Fruit fly (Drosophila melanogaster) whole organism, wandering third instar larva: ENCODE data around the gene CG43062.

Experiments
- Abd-B ChIP-seq: fragments of >200 bp; optimal IDR thresholded peaks from 2 replicates; lab custom pipeline; 2017; ENCODE audit warnings: missing biosample characterization, missing genetic modification characterization
- CG32264 ChIP-seq: fragments of 200-800 bp; sonication (Bioruptor generic); optimal IDR thresholded peaks from 2 replicates; lab custom pipeline; 2016; ENCODE audit warnings: missing biosample characterization, missing genetic modification characterization
- CG9705 ChIP-seq: fragments of 200-800 bp; sonication (Bioruptor generic); optimal IDR thresholded peaks from 2 replicates; lab custom pipeline; 2018; ENCODE audit warnings: missing biosample characterization, mild to moderate bottlenecking, missing genetic modification characterization
- CrebA ChIP-seq: fragments of 200-800 bp; sonication (Bioruptor generic); optimal IDR thresholded peaks from 2 replicates; lab custom pipeline; 2016; ENCODE audit warnings: missing biosample characterization, mild to moderate bottlenecking, missing genetic modification characterization, borderline replicate concordance
- Dfd ChIP-seq: fragments of >200 bp; optimal IDR thresholded peaks from 2 replicates; lab custom pipeline; 2017; ENCODE audit warnings: missing biosample characterization, missing genetic modification characterization
- Dif ChIP-seq: fragments of 200-275, 200-300 bp; sonication (Bioruptor generic); optimal IDR thresholded peaks from 2 replicates; lab custom pipeline; 2018; ENCODE audit warnings: missing biosample characterization, missing genetic modification characterization; ENCODE audit not compliant: partially characterized antibody
- GATAd ChIP-seq: sonication (Bioruptor generic); optimal IDR thresholded peaks from 2 replicates; lab custom pipeline; 2016; ENCODE audit warnings: missing biosample characterization, missing genetic modification characterization
- HLH106 ChIP-seq: fragments of 200-800 bp; optimal IDR thresholded peaks from 3 replicates; lab custom pipeline; 2019; ENCODE audit warnings: missing biosample characterization, mild to moderate bottlenecking, missing genetic modification characterization, moderate library complexity
- Hnf4 ChIP-seq: fragments of 200-800 bp; sonication (Bioruptor generic); optimal IDR thresholded peaks from 2 replicates; lab custom pipeline; 2016; ENCODE audit warnings: missing biosample characterization, mild to moderate bottlenecking, missing genetic modification characterization
- Hr78 ChIP-seq: fragments of >200 bp; optimal IDR thresholded peaks from 2 replicates; lab custom pipeline; 2017; ENCODE audit warnings: missing biosample characterization, missing genetic modification characterization
- Hr83 ChIP-seq: fragments of 200-300 bp; sonication (Bioruptor generic); optimal IDR thresholded peaks from 2 replicates; lab custom pipeline; 2016; ENCODE audit warnings: missing biosample characterization, mild to moderate bottlenecking, missing genetic modification characterization, moderate library complexity; ENCODE audit not compliant: poor library complexity, severe bottlenecking
- Jra ChIP-seq: sonication (Bioruptor generic); optimal IDR thresholded peaks from 2 replicates; lab custom pipeline; 2016; ENCODE audit warnings: missing biosample characterization, missing genetic modification characterization
- Mio ChIP-seq: sonication (Bioruptor generic); optimal IDR thresholded peaks from 2 replicates; lab custom pipeline; 2016; ENCODE audit warnings: missing biosample characterization, missing genetic modification characterization
- Myc ChIP-seq: fragments of >200 bp; optimal IDR thresholded peaks from 2 replicates; lab custom pipeline; 2017
- N ChIP-seq: fragments of >200 bp; optimal IDR thresholded peaks from 2 replicates; lab custom pipeline; 2018; ENCODE audit warnings: missing biosample characterization, missing external identifiers, missing genetic modification characterization
- OdsH ChIP-seq: fragments of 200-800 bp; sonication (Bioruptor generic); optimal IDR thresholded peaks from 2 replicates; lab custom pipeline; 2016; ENCODE audit warnings: missing biosample characterization, mild to moderate bottlenecking, missing genetic modification characterization
- Rel ChIP-seq, 2 experiments: fragments of 200-800 bp; sonication (Bioruptor generic) in 1 of 2; optimal IDR thresholded peaks; 2 replicates in 1 of 2; 3 replicates in 1 of 2; lab custom pipeline; 2016 to 2019; ENCODE audit warnings: mild to moderate bottlenecking in 2 of 2, missing biosample characterization in 2 of 2, missing genetic modification characterization in 2 of 2, moderate library complexity in 1 of 2
- Sp1 ChIP-seq: fragments of 200-800 bp; sonication (Bioruptor generic); optimal IDR thresholded peaks from 3 replicates; lab custom pipeline; 2019; ENCODE audit warnings: missing biosample characterization, mild to moderate bottlenecking, missing genetic modification characterization, moderate library complexity
- Vsx2 ChIP-seq: fragments of 200-300, 225-300 bp; sonication (Bioruptor generic); optimal IDR thresholded peaks from 2 replicates; lab custom pipeline; 2018; ENCODE audit warnings: missing biosample characterization, missing genetic modification characterization; ENCODE audit not compliant: partially characterized antibody
- br ChIP-seq: fragments of 200-800 bp; sonication (Bioruptor generic); optimal IDR thresholded peaks from 2 replicates; lab custom pipeline; 2016; ENCODE audit warnings: missing biosample characterization, missing genetic modification characterization
- brk ChIP-seq: fragments of 200-800 bp; sonication (Bioruptor generic); optimal IDR thresholded peaks from 2 replicates; lab custom pipeline; 2016; ENCODE audit warnings: missing biosample characterization, mild to moderate bottlenecking, missing genetic modification characterization
- dl ChIP-seq, 2 experiments: fragments of 175-275, 200-275 bp in 1 of 2; fragments of 200-275 bp in 1 of 2; sonication (Bioruptor generic); optimal IDR thresholded peaks; lab custom pipeline; 2018; ENCODE audit warnings: mild to moderate bottlenecking in 2 of 2, missing biosample characterization in 2 of 2, missing genetic modification characterization in 2 of 2, moderate library complexity in 2 of 2; ENCODE audit not compliant: partially characterized antibody in 2 of 2, insufficient read depth in 1 of 2
- dmrt93B ChIP-seq: fragments of 200-800 bp; sonication (Bioruptor generic); optimal IDR thresholded peaks from 2 replicates; lab custom pipeline; 2018; ENCODE audit warnings: missing biosample characterization, mild to moderate bottlenecking, missing genetic modification characterization
- dsf ChIP-seq: sonication (Bioruptor generic); optimal IDR thresholded peaks from 2 replicates; lab custom pipeline; 2016; ENCODE audit warnings: missing biosample characterization, missing genetic modification characterization, borderline replicate concordance
- ey ChIP-seq: fragments of 200-800 bp; sonication (Bioruptor generic); optimal IDR thresholded peaks from 2 replicates; lab custom pipeline; 2016; ENCODE audit warnings: missing biosample characterization, missing genetic modification characterization
- foxo ChIP-seq, 2 experiments: fragments of 200-800 bp; sonication (Bioruptor generic); optimal IDR thresholded peaks; 2 replicates in 1 of 2; 3 replicates in 1 of 2; lab custom pipeline; 2016 to 2017; ENCODE audit warnings: missing biosample characterization in 2 of 2, missing genetic modification characterization in 2 of 2
- fru ChIP-seq: fragments of 200-800 bp; sonication (Bioruptor generic); optimal IDR thresholded peaks from 3 replicates; lab custom pipeline; 2016; ENCODE audit warnings: missing biosample characterization, mild to moderate bottlenecking, missing genetic modification characterization
- h ChIP-seq: fragments of 200-800 bp; sonication (Bioruptor generic); optimal IDR thresholded peaks from 3 replicates; lab custom pipeline; 2016; ENCODE audit warnings: missing biosample characterization, mild to moderate bottlenecking, missing genetic modification characterization
- jim ChIP-seq: fragments of 175-275, 200-325 bp; sonication (Bioruptor generic); optimal IDR thresholded peaks from 2 replicates; lab custom pipeline; 2016; ENCODE audit warnings: missing biosample characterization, mild to moderate bottlenecking, missing genetic modification characterization
- lola ChIP-seq: fragments of >200 bp; optimal IDR thresholded peaks from 2 replicates; lab custom pipeline; 2017; ENCODE audit warnings: missing biosample characterization, missing genetic modification characterization
- pan ChIP-seq: fragments of >200 bp; optimal IDR thresholded peaks from 2 replicates; lab custom pipeline; 2017
- psq ChIP-seq: fragments of 200-800 bp; sonication (Bioruptor generic); optimal IDR thresholded peaks from 3 replicates; lab custom pipeline; 2017; ENCODE audit warnings: missing biosample characterization, mild to moderate bottlenecking, missing genetic modification characterization, moderate library complexity
- rgr ChIP-seq: fragments of 200-800 bp; sonication (Bioruptor generic); optimal IDR thresholded peaks from 3 replicates; lab custom pipeline; 2016; ENCODE audit warnings: missing biosample characterization, mild to moderate bottlenecking, missing genetic modification characterization
- sage ChIP-seq: fragments of 200-800 bp; sonication (Bioruptor generic); optimal IDR thresholded peaks from 2 replicates; lab custom pipeline; 2016; ENCODE audit warnings: missing biosample characterization, mild to moderate bottlenecking, missing genetic modification characterization
- sv ChIP-seq: fragments of 200-800 bp; sonication (Bioruptor generic); optimal IDR thresholded peaks from 3 replicates; lab custom pipeline; 2016; ENCODE audit warnings: missing biosample characterization, missing genetic modification characterization
- tai ChIP-seq: sonication (Bioruptor generic); optimal IDR thresholded peaks from 2 replicates; lab custom pipeline; 2016; ENCODE audit warnings: missing biosample characterization, missing genetic modification characterization
- usp ChIP-seq: fragments of >200 bp; optimal IDR thresholded peaks from 2 replicates; lab custom pipeline; 2017; ENCODE audit warnings: missing biosample characterization, missing genetic modification characterization
- woc ChIP-seq: sonication (Bioruptor generic); optimal IDR thresholded peaks from 2 replicates; lab custom pipeline; 2016; ENCODE audit warnings: missing biosample characterization, mild to moderate bottlenecking, missing genetic modification characterization

CG43062 gene

dm6 chr3R:11757197-11757856, 7.2 kb downstream of the CG43062 start:
- TF ChIP-seq Hr83 (GFP tag; lab: Kevin White, UChicago): peak; percentile 26
- TF ChIP-seq h (GFP tag; lab: Kevin White, UChicago): peak; percentile 26
- TF ChIP-seq Hnf4 (GFP tag; lab: Kevin White, UChicago): no peak
- no peak for TF ChIP-seq CG9705
- TF ChIP-seq dmrt93B (GFP tag; lab: Kevin White, UChicago): no peak
- no peak for TF ChIP-seq fru (GFP tag; lab: Kevin White, UChicago)
- no peak for TF ChIP-seq brk (GFP tag; lab: Kevin White, UChicago)
- no peak for TF ChIP-seq dsf (GFP tag; lab: Kevin White, UChicago)
- TF ChIP-seq Mio (GFP tag; lab: Kevin White, UChicago): no peak
- no peak for TF ChIP-seq lola (GFP tag; lab: Kevin White, UChicago)
- TF ChIP-seq ey (GFP tag; lab: Kevin White, UChicago): no peak
- no peak for TF ChIP-seq N (GFP tag; lab: Kevin White, UChicago)
- TF ChIP-seq CG32264: no peak

- TF ChIP-seq Rel (GFP tag; optimal IDR thresholded peaks at IDR 0.05; lab: Kevin White, UChicago) (peak; percentile 5), Rel (tag; optimal IDR thresholded peaks at IDR 0.05; lab: Kevin White, UChicago) (no peak), ey (GFP tag; lab: Kevin White, UChicago) (no peak)
Observed at dm6 chr3R:11758160-11758506, 8.0 kb downstream of the CG43062 start.

- peak; percentile 73 for TF ChIP-seq woc (GFP tag; lab: Kevin White, UChicago)
- TF ChIP-seq brk (GFP tag; lab: Kevin White, UChicago): no peak
- no peak for TF ChIP-seq CG9705
- TF ChIP-seq Hr83 (GFP tag; lab: Kevin White, UChicago): peak; percentile 11
- TF ChIP-seq Myc: no peak
- peak; percentile 48 for TF ChIP-seq Sp1 (GFP tag; lab: Kevin White, UChicago)
- no peak for TF ChIP-seq lola (GFP tag; lab: Kevin White, UChicago)
- peak in 1 of 2 experiments; percentile 58 for TF ChIP-seq foxo (GFP tag; optimal IDR thresholded peaks at IDR 0.05; lab: Kevin White, UChicago)
- TF ChIP-seq GATAd (GFP tag; lab: Kevin White, UChicago): no peak
- TF ChIP-seq psq (GFP tag; lab: Kevin White, UChicago): peak; percentile 45
- no peak for TF ChIP-seq N (GFP tag; lab: Kevin White, UChicago)
- no peak for TF ChIP-seq br (GFP tag; lab: Kevin White, UChicago)
- peak; percentile 56 for TF ChIP-seq sage (GFP tag; lab: Kevin White, UChicago)
- no peak for TF ChIP-seq Hr78 (GFP tag; lab: Kevin White, UChicago)
- TF ChIP-seq HLH106 (tag; lab: Kevin White, UChicago): peak; percentile 51
- no peak for TF ChIP-seq CG32264
- peak; percentile 54 for TF ChIP-seq rgr (GFP tag; lab: Kevin White, UChicago)
- peak; percentile 16 for TF ChIP-seq h (GFP tag; lab: Kevin White, UChicago)
- peak; percentile 22 for TF ChIP-seq Hnf4 (GFP tag; lab: Kevin White, UChicago)
- TF ChIP-seq Dfd (GFP tag; lab: Kevin White, UChicago): no peak
- TF ChIP-seq ey (GFP tag; lab: Kevin White, UChicago): peak; percentile 43
- TF ChIP-seq Abd-B (GFP tag; lab: Kevin White, UChicago): no peak
- peak; percentile 37 for TF ChIP-seq tai
- TF ChIP-seq pan (lab: Kevin White, UChicago): no peak
- no peak for TF ChIP-seq Rel (GFP tag; optimal IDR thresholded peaks at IDR 0.05; lab: Kevin White, UChicago)
- no peak for TF ChIP-seq Rel (tag; optimal IDR thresholded peaks at IDR 0.05; lab: Kevin White, UChicago)
- TF ChIP-seq Dif (GFP tag; lab: Kevin White, UChicago): peak; percentile 74
- TF ChIP-seq Vsx2 (GFP tag; lab: Kevin White, UChicago): no peak
- TF ChIP-seq OdsH (GFP tag; lab: Kevin White, UChicago): peak; percentile 43
- TF ChIP-seq Jra (GFP tag; lab: Kevin White, UChicago): no peak
- no peak for TF ChIP-seq Mio (GFP tag; lab: Kevin White, UChicago)
- TF ChIP-seq sv: no peak
- TF ChIP-seq CrebA (GFP tag; lab: Kevin White, UChicago): no peak
- no peak for TF ChIP-seq jim (GFP tag; lab: Kevin White, UChicago)
- no peak for TF ChIP-seq dmrt93B (GFP tag; lab: Kevin White, UChicago)
- peak; percentile 84 for TF ChIP-seq fru (GFP tag; lab: Kevin White, UChicago)
- TF ChIP-seq usp (GFP tag; lab: Kevin White, UChicago): no peak
- TF ChIP-seq dl (GFP tag; optimal IDR thresholded peaks at IDR 0.05; lab: Kevin White, UChicago; ENCODE audit: insufficient read depth in 1 of 2, partially characterized antibody in 2 of 2): peak; percentile 16 to 67
- no peak for TF ChIP-seq dsf (GFP tag; lab: Kevin White, UChicago)
Observed at dm6 chr3R:11758507-11759184, 8.5 kb downstream of the CG43062 start.
